Fruit fly (Drosophila melanogaster) whole organism, adult: ENCODE measurements around the gene PNKP.

Experiments
- CG11617 ChIP-seq: fragments of 200-800 bp; sonication (Bioruptor generic); optimal IDR thresholded peaks from 2 replicates; lab custom pipeline; 2017; ENCODE audit warnings: mild to moderate bottlenecking, missing biosample characterization, missing genetic modification reagents, missing genetic modification characterization
- CG12768 ChIP-seq: fragments of 200-800 bp; sonication (Bioruptor generic); optimal IDR thresholded peaks from 2 replicates; lab custom pipeline; 2017; ENCODE audit warnings: missing biosample characterization, missing genetic modification characterization, mild to moderate bottlenecking, moderate library complexity, missing genetic modification reagents
- CG14711 ChIP-seq: fragments of 200-800 bp; sonication (Bioruptor generic); optimal IDR thresholded peaks from 2 replicates; lab custom pipeline; 2018; ENCODE audit warnings: missing biosample characterization, mild to moderate bottlenecking, missing genetic modification characterization, moderate library complexity
- CG1620 ChIP-seq: fragments of 200-800 bp; sonication (Bioruptor generic); optimal IDR thresholded peaks from 2 replicates; lab custom pipeline; 2016; ENCODE audit warnings: missing biosample characterization, missing genetic modification characterization
- CG33017 ChIP-seq: fragments of 200-800 bp; sonication (Bioruptor generic); optimal IDR thresholded peaks from 2 replicates; lab custom pipeline; 2018; ENCODE audit warnings: missing biosample characterization, mild to moderate bottlenecking, missing genetic modification characterization, moderate library complexity
- CG5204 ChIP-seq: fragments of 200-800 bp; sonication (Bioruptor generic); optimal IDR thresholded peaks from 2 replicates; lab custom pipeline; 2016; ENCODE audit warnings: missing biosample characterization, missing genetic modification characterization
- CG7045 ChIP-seq: fragments of 200-800 bp; sonication (Bioruptor generic); optimal IDR thresholded peaks from 2 replicates; lab custom pipeline; 2017; ENCODE audit warnings: missing biosample characterization, mild to moderate bottlenecking, missing genetic modification characterization
- CG7101 ChIP-seq: fragments of 200-800 bp; sonication (Bioruptor generic); optimal IDR thresholded peaks from 2 replicates; lab custom pipeline; 2018; ENCODE audit warnings: missing biosample characterization, mild to moderate bottlenecking, missing genetic modification characterization, moderate library complexity
- Clk ChIP-seq: fragments of 200-800 bp; sonication (Bioruptor generic); optimal IDR thresholded peaks from 2 replicates; lab custom pipeline; 2017; ENCODE audit warnings: missing biosample characterization, missing genetic modification characterization
- Crg-1 ChIP-seq: fragments of 200-800 bp; sonication (Bioruptor generic); optimal IDR thresholded peaks from 2 replicates; lab custom pipeline; 2016; ENCODE audit warnings: missing biosample characterization, missing genetic modification characterization
- Hr96 ChIP-seq: fragments of 200-800 bp; sonication (Bioruptor generic); optimal IDR thresholded peaks from 2 replicates; lab custom pipeline; 2016; ENCODE audit warnings: missing biosample characterization, missing genetic modification characterization
- Mnt ChIP-seq: fragments of 200-800 bp; sonication (Bioruptor generic); optimal IDR thresholded peaks from 2 replicates; lab custom pipeline; 2016; ENCODE audit warnings: missing biosample characterization, mild to moderate bottlenecking, missing genetic modification characterization
- bab1 ChIP-seq: fragments of 200-800 bp; sonication (Bioruptor generic); optimal IDR thresholded peaks from 3 replicates; lab custom pipeline; 2019; ENCODE audit warnings: missing biosample characterization, mild to moderate bottlenecking, missing genetic modification characterization, moderate library complexity
- cic ChIP-seq: fragments of 200-800 bp; sonication (Bioruptor generic); optimal IDR thresholded peaks from 2 replicates; lab custom pipeline; 2017; ENCODE audit warnings: missing biosample characterization, mild to moderate bottlenecking, missing genetic modification characterization, moderate library complexity
- cnc ChIP-seq, 2 experiments: fragments of >200 bp; optimal IDR thresholded peaks; 2 replicates each; lab custom pipeline; 2017
- kay ChIP-seq: fragments of 200-800 bp; sonication (Bioruptor generic); peaks from one replicate; lab custom pipeline; 2016; ENCODE audit warnings: missing biosample characterization, missing genetic modification characterization, borderline replicate concordance
- ovo ChIP-seq: fragments of 200-800 bp; sonication (Bioruptor generic); optimal IDR thresholded peaks from 2 replicates; lab custom pipeline; 2016; ENCODE audit warnings: missing biosample characterization, missing genetic modification characterization
- pad ChIP-seq: fragments of 200-800 bp; sonication (Bioruptor generic); optimal IDR thresholded peaks from 3 replicates; lab custom pipeline; 2017; ENCODE audit warnings: missing biosample characterization, missing genetic modification characterization, mild to moderate bottlenecking, moderate library complexity, missing genetic modification reagents
- tj ChIP-seq: fragments of 200-800 bp; sonication (Bioruptor generic); optimal IDR thresholded peaks from 3 replicates; lab custom pipeline; 2017; ENCODE audit warnings: missing biosample characterization, mild to moderate bottlenecking, missing genetic modification characterization, moderate library complexity
- toe ChIP-seq: fragments of 200-800 bp; sonication (Bioruptor generic); optimal IDR thresholded peaks from 2 replicates; lab custom pipeline; 2016; ENCODE audit warnings: missing biosample characterization, missing genetic modification characterization

The PNKP gene

DNA sequence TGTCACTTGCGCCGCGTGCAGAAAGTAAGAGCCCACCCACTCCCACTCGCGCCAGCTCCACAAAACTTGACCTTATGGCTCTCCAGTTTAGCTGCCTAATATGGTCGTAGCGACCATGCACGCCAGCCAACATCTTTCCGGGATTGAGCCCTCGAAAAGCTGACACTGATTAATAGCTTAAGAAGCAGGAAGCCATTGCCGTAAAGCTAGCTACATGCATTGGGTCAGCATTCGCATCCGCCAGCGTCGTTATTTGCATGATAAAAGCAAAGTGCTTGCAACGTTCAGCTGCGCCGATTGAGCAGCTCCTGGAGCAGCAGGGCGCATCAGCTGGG, 36.4 kb downstream of the PNKP start:
- no peak for TF ChIP-seq CG11617 (GFP tag; lab: Kevin White, UChicago)
- no peak for TF ChIP-seq toe (GFP tag; lab: Kevin White, UChicago)
- TF ChIP-seq CG33017 = no peak
- TF ChIP-seq ovo (GFP tag; lab: Kevin White, UChicago) = no peak
- no peak for TF ChIP-seq kay
- TF ChIP-seq CG14711 (tag; lab: Kevin White, UChicago) = no peak
- no peak for TF ChIP-seq Hr96 (GFP tag; lab: Kevin White, UChicago)
- no peak for TF ChIP-seq CG7101 (tag; lab: Kevin White, UChicago)
- TF ChIP-seq CG5204 (GFP tag; lab: Kevin White, UChicago) = no peak
- no peak for TF ChIP-seq tj (GFP tag; lab: Kevin White, UChicago)
- TF ChIP-seq cic (GFP tag; lab: Kevin White, UChicago) = no peak
- TF ChIP-seq CG1620 (GFP tag; lab: Kevin White, UChicago) = no peak
- no peak for TF ChIP-seq Crg-1 (GFP tag; lab: Kevin White, UChicago)
- no peak for TF ChIP-seq bab1
- no peak for TF ChIP-seq Clk
- no peak for TF ChIP-seq CG12768 (GFP tag; lab: Kevin White, UChicago)

dm6 chr3R:8306188-8306926, 37.0 kb downstream of the PNKP start:
- TF ChIP-seq Mnt (no peak), toe (GFP tag; lab: Kevin White, UChicago) (no peak), CG14711 (tag; lab: Kevin White, UChicago) (no peak), Clk (no peak), Crg-1 (GFP tag; lab: Kevin White, UChicago) (no peak), CG33017 (no peak), Hr96 (GFP tag; lab: Kevin White, UChicago) (no peak), CG7045 (GFP tag; lab: Kevin White, UChicago) (no peak), bab1 (no peak), CG1620 (GFP tag; lab: Kevin White, UChicago) (no peak), CG12768 (GFP tag; lab: Kevin White, UChicago) (peak; percentile 2), kay (no peak), CG11617 (GFP tag; lab: Kevin White, UChicago) (no peak), pad (GFP tag; lab: Kevin White, UChicago) (peak; percentile 99)

- peak; percentile 41 for TF ChIP-seq Clk
- peak; percentile 64 for TF ChIP-seq cic (GFP tag; lab: Kevin White, UChicago)
- no peak for TF ChIP-seq CG7045 (GFP tag; lab: Kevin White, UChicago)
- TF ChIP-seq CG11617 (GFP tag; lab: Kevin White, UChicago) = peak; percentile 11
- TF ChIP-seq Mnt = peak; percentile 66
- no peak for TF ChIP-seq Hr96 (GFP tag; lab: Kevin White, UChicago)
- TF ChIP-seq CG33017 = peak; percentile 29
- TF ChIP-seq bab1 = peak; percentile 53
- no peak for TF ChIP-seq CG5204 (GFP tag; lab: Kevin White, UChicago)
- TF ChIP-seq CG14711 (tag; lab: Kevin White, UChicago) = peak; percentile 1
- TF ChIP-seq pad (GFP tag; lab: Kevin White, UChicago) = no peak
- TF ChIP-seq CG1620 (GFP tag; lab: Kevin White, UChicago) = peak; percentile 76
- TF ChIP-seq ovo (GFP tag; lab: Kevin White, UChicago) = peak; percentile 21
- peak; percentile 64 for TF ChIP-seq CG7101 (tag; lab: Kevin White, UChicago)
- TF ChIP-seq cnc (optimal IDR thresholded peaks at IDR 0.05; lab: Kevin White, UChicago) = no peak
- TF ChIP-seq tj (GFP tag; lab: Kevin White, UChicago) = no peak
- TF ChIP-seq kay = no peak
- peak; percentile 64 for TF ChIP-seq toe (GFP tag; lab: Kevin White, UChicago)
- peak; percentile 74 for TF ChIP-seq Crg-1 (GFP tag; lab: Kevin White, UChicago)
- TF ChIP-seq CG12768 (GFP tag; lab: Kevin White, UChicago) = peak; percentile 34
Observed at dm6 chr3R:8305110-8305509, 38.2 kb downstream of the PNKP start, which contains the start of gene Sgt1. Gene Sgt1 (minus strand): TSS chr3R:8305274.

DNA sequence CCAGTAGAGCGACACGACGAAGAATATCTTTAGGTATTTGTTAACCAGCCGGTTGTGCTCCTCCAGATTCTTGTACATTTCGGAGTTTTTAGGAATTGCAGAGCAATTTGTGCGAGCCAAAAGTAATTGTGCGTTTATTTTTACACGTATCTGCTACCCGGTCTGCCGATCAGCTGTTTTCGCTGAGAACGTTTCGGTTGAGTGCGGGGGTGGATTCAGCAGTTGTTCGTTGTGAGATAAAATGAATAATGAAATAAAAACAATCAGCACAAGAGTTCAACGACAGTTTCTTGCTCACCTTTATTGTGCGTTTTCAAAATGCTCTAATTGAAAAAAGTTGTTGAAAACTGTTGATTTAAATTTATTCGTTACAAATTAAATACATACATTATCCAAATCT, 39.5 kb downstream of the PNKP start, which contains the start of gene nac:
TSS of gene nac (minus strand) at position 176 of the 400 bp plus-strand sequence.
- no peak for TF ChIP-seq kay
- no peak for TF ChIP-seq ovo (GFP tag; lab: Kevin White, UChicago)
- peak; percentile 6 for TF ChIP-seq Mnt
- no peak for TF ChIP-seq cnc (optimal IDR thresholded peaks at IDR 0.05; lab: Kevin White, UChicago)
- peak; percentile 7 for TF ChIP-seq pad (GFP tag; lab: Kevin White, UChicago)
- TF ChIP-seq CG12768 (GFP tag; lab: Kevin White, UChicago) = peak; percentile 8
- TF ChIP-seq bab1 = peak; percentile 64

- TF ChIP-seq kay = peak; percentile 73
- no peak for TF ChIP-seq Clk
- no peak for TF ChIP-seq CG7045 (GFP tag; lab: Kevin White, UChicago)
- TF ChIP-seq cnc (optimal IDR thresholded peaks at IDR 0.05; lab: Kevin White, UChicago) = no peak
- no peak for TF ChIP-seq cic (GFP tag; lab: Kevin White, UChicago)
- TF ChIP-seq pad (GFP tag; lab: Kevin White, UChicago) = peak; percentile 19
- TF ChIP-seq Mnt = peak; percentile 50
- TF ChIP-seq CG1620 (GFP tag; lab: Kevin White, UChicago) = no peak
- no peak for TF ChIP-seq Crg-1 (GFP tag; lab: Kevin White, UChicago)
- peak; percentile 8 for TF ChIP-seq CG7101 (tag; lab: Kevin White, UChicago)
- peak; percentile 34 for TF ChIP-seq bab1
- TF ChIP-seq toe (GFP tag; lab: Kevin White, UChicago) = no peak
- peak; percentile 0 for TF ChIP-seq CG11617 (GFP tag; lab: Kevin White, UChicago)
- TF ChIP-seq CG5204 (GFP tag; lab: Kevin White, UChicago) = no peak
- no peak for TF ChIP-seq ovo (GFP tag; lab: Kevin White, UChicago)
- no peak for TF ChIP-seq Hr96 (GFP tag; lab: Kevin White, UChicago)
- TF ChIP-seq CG12768 (GFP tag; lab: Kevin White, UChicago) = no peak
- TF ChIP-seq CG14711 (tag; lab: Kevin White, UChicago) = no peak
- no peak for TF ChIP-seq CG33017
- no peak for TF ChIP-seq tj (GFP tag; lab: Kevin White, UChicago)
Observed at dm6 chr3R:8300928-8301752, 42.2 kb downstream of the PNKP start, which contains the start of the genes CG9626 and mRpL1. Gene CG9626 (minus strand): TSS chr3R:8300978. Gene mRpL1 (plus strand): TSS chr3R:8301440.
